Worm (Caenorhabditis elegans) whole organism, L4 larva: ENCODE measurements around the gene F52H2.5.
A peak's percentile ranks its signal among the peaks of the same experiment; 100 is the strongest.

ENCODE experiments used
- Y48G9A.11 ChIP-seq: fragments of 200-800 bp; sonication (Bioruptor generic); IDR thresholded peaks from 2 replicates; pipeline ENCODE4 v1.3.6; 2022; ENCODE audit warnings: missing genetic modification reagents, missing genetic modification characterization, missing compliant biosample characterization
- ceh-62 ChIP-seq: sonication (generic microtip); optimal IDR thresholded peaks from 2 replicates; lab custom pipeline; 2017; ENCODE audit warnings: missing biosample characterization, missing genetic modification characterization
- ceh-82 ChIP-seq: sonication (generic microtip); optimal IDR thresholded peaks from 2 replicates; lab custom pipeline; 2017; ENCODE audit warnings: missing biosample characterization, missing genetic modification characterization
- lin-39 ChIP-seq: fragments of 150-350 bp; optimal IDR thresholded peaks from 2 replicates; lab custom pipeline; 2014; ENCODE audit warnings: missing biosample characterization, missing genetic modification reagents, missing genetic modification characterization
- nhr-76 ChIP-seq: fragments of 150-350 bp; optimal IDR thresholded peaks from 2 replicates; lab custom pipeline; 2014; ENCODE audit warnings: missing biosample characterization, missing genetic modification characterization
- pqm-1 ChIP-seq: sonication (generic microtip); optimal IDR thresholded peaks from 2 replicates; lab custom pipeline; 2017; ENCODE audit warnings: missing biosample characterization, missing genetic modification characterization
- skn-1 ChIP-seq: fragments of 150-350 bp; optimal IDR thresholded peaks from 2 replicates; lab custom pipeline; 2014; ENCODE audit warnings: missing biosample characterization, missing genetic modification characterization
- tag-97 ChIP-seq: fragments of 200-800 bp; sonication (Bioruptor generic); IDR thresholded peaks from 2 replicates; pipeline ENCODE4 v1.3.6; 2022; ENCODE audit warnings: missing genetic modification characterization, missing compliant biosample characterization
- unc-62 ChIP-seq, 3 experiments: fragments of 150-350 bp in 1 of 3; sonication (generic microtip); optimal IDR thresholded peaks in 2 of 3; peaks in 1 of 3; 1 replicate in 1 of 3; 2 replicates in 2 of 3; lab custom pipeline; 2014 to 2017; ENCODE audit warnings: missing biosample characterization in 3 of 3, missing genetic modification characterization in 3 of 3, missing genetic modification reagents in 3 of 3, missing genotype in 1 of 3
- zag-1 ChIP-seq: fragments of 150-350 bp; optimal IDR thresholded peaks from 2 replicates; lab custom pipeline; 2014; ENCODE audit warnings: missing biosample characterization, missing genetic modification characterization
- zip-2 ChIP-seq: fragments of 150-350 bp; optimal IDR thresholded peaks from 2 replicates; lab custom pipeline; 2014; ENCODE audit warnings: missing biosample characterization, missing genetic modification characterization

DNA sequence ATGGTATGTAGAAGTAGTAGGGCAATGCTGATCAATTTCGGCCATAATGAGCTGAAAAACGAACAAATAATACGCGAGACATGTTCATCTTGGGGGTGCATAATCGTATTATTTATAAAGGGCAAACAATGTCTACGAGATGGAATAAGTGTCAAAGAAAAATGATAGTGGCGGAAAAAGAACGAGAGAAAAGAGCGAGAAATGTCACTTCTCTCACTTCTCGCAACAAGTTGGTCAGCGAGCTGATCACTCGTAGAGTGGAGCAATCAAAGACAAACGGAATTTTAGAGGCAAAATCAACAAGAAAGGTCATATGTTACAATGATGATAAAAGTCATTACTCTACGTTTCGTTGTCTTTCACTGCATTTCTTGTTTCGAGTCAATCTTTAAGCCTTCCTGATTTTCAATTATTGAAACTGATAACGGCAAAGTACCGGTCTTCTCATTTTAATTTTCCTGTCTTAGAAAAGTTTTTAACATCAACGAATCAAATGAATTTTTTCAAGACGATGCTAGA lies 18.8 kb downstream of the F52H2.5 start, which contains the start of gene F52H2.3:
- TF ChIP-seq skn-1 (tag; lab: Kevin White, UChicago) (no peak), lin-39 (tag; lab: Kevin White, UChicago) (no peak), ceh-82 (no peak), unc-62 (GFP tag; optimal IDR thresholded peaks at IDR 0.05 in 1 of 2; lab: Kevin White, UChicago) (peak in 1 of 2 experiments; percentile 89), unc-62 (tag; optimal IDR thresholded peaks at IDR 0.05; lab: Kevin White, UChicago) (no peak), ceh-62 (no peak), zip-2 (no peak), Y48G9A.11 (no peak), zag-1 (tag; lab: Kevin White, UChicago) (no peak), pqm-1 (tag; lab: Kevin White, UChicago) (peak; percentile 3), tag-97 (GFP tag; lab: Robert Waterston, UW) (no peak), nhr-76 (no peak)
